Worm (Caenorhabditis elegans) whole organism, young adult: ENCODE data around the gene F13B6.2.

ENCODE experiments used
- C17E4.6 ChIP-seq: fragments of 200-800 bp; sonication (Bioruptor generic); IDR thresholded peaks from 2 replicates; pipeline ENCODE4 v1.3.6; 2022; ENCODE audit warnings: missing genetic modification reagents, missing genetic modification characterization, missing compliant biosample characterization
- F55B11.4 ChIP-seq: sonication (generic microtip); optimal IDR thresholded peaks from 2 replicates; lab custom pipeline; 2016; ENCODE audit warnings: missing compliant biosample characterization, missing genetic modification characterization, borderline replicate concordance; ENCODE audit not compliant: insufficient read depth
- F57A8.1 ChIP-seq: fragments of 200-800 bp; sonication (Bioruptor generic); optimal IDR thresholded peaks from 2 replicates; lab custom pipeline; 2018; ENCODE audit warnings: mild to moderate bottlenecking, missing genetic modification characterization, moderate library complexity, missing compliant biosample characterization
- K12H6.12 ChIP-seq: fragments of 200-800 bp; sonication (Bioruptor generic); optimal IDR thresholded peaks from 2 replicates; lab custom pipeline; 2018; ENCODE audit warnings: mild to moderate bottlenecking, missing genetic modification characterization, missing compliant biosample characterization
- T07F8.4 ChIP-seq: sonication (generic microtip); optimal IDR thresholded peaks from 2 replicates; lab custom pipeline; 2016; ENCODE audit warnings: mild to moderate bottlenecking, missing genetic modification characterization, moderate library complexity, missing compliant biosample characterization
- Y53G8AR.9 ChIP-seq: fragments of 200-800 bp; sonication (Bioruptor generic); conservative IDR thresholded peaks from 2 replicates; pipeline ENCODE4 v1.3.6; 2022; ENCODE audit warnings: missing genetic modification reagents, missing genetic modification characterization, missing compliant biosample characterization
- Y95B8A.8 ChIP-seq: fragments of 200-800 bp; sonication (Bioruptor generic); IDR thresholded peaks from 2 replicates; pipeline ENCODE4 v1.3.6; 2022; ENCODE audit warnings: missing genetic modification reagents, missing genetic modification characterization, missing compliant biosample characterization
- ama-1 ChIP-seq, 3 experiments: fragments of 150-350 bp in 1 of 3; sonication (generic microtip) in 2 of 3; optimal IDR thresholded peaks; 2 replicates each; lab custom pipeline; 2014 to 2018; ENCODE audit warnings: missing biosample characterization in 2 of 3, missing genetic modification characterization in 2 of 3, missing genetic modification reagents in 2 of 3
- atf-7 ChIP-seq: sonication (generic microtip); optimal IDR thresholded peaks from 2 replicates; lab custom pipeline; 2017; ENCODE audit warnings: mild to moderate bottlenecking, missing genetic modification characterization, missing compliant biosample characterization
- bed-2 ChIP-seq: fragments of 200-800 bp; sonication (Bioruptor generic); IDR thresholded peaks from 2 replicates; pipeline ENCODE4 v1.3.6; 2022; ENCODE audit warnings: missing genetic modification reagents, missing genetic modification characterization, missing compliant biosample characterization
- cebp-1 ChIP-seq, 2 experiments: fragments of 200-800 bp in 1 of 2; sonication (Bioruptor generic) in 1 of 2; sonication (generic microtip) in 1 of 2; IDR thresholded peaks in 1 of 2; optimal IDR thresholded peaks in 1 of 2; 2 replicates each; pipeline versions ENCODE4 v1.3.6 to Lab custom; 2017 to 2022; ENCODE audit warnings: missing compliant biosample characterization in 2 of 2, missing genetic modification characterization in 2 of 2, mild to moderate bottlenecking in 1 of 2, missing genetic modification reagents in 1 of 2, moderate library complexity in 1 of 2
- ceh-100 ChIP-seq: fragments of 200-800 bp; sonication (Bioruptor generic); IDR thresholded peaks from 2 replicates; pipeline ENCODE4 v1.3.6; 2022; ENCODE audit warnings: missing genetic modification reagents, missing genetic modification characterization, missing compliant biosample characterization
- ceh-27 ChIP-seq: fragments of 200-800 bp; sonication (Bioruptor generic); optimal IDR thresholded peaks from 2 replicates; lab custom pipeline; 2018; ENCODE audit warnings: mild to moderate bottlenecking, missing genetic modification characterization, moderate library complexity, missing compliant biosample characterization
- ceh-40 ChIP-seq: fragments of 200-800 bp; sonication (Bioruptor generic); IDR thresholded peaks from 2 replicates; pipeline ENCODE4 v1.3.6; 2022; ENCODE audit warnings: missing genetic modification characterization, missing compliant biosample characterization
- ceh-79 ChIP-seq: sonication (generic microtip); optimal IDR thresholded peaks from 2 replicates; lab custom pipeline; 2017; ENCODE audit warnings: mild to moderate bottlenecking, missing genetic modification characterization, missing compliant biosample characterization
- dox-1 ChIP-seq: fragments of 200-800 bp; sonication (Bioruptor generic); IDR thresholded peaks from 2 replicates; pipeline ENCODE4 v1.3.6; 2022; ENCODE audit warnings: missing genetic modification reagents, missing genetic modification characterization, missing compliant biosample characterization
- ekl-4 ChIP-seq: fragments of 200-800 bp; sonication (Bioruptor generic); IDR thresholded peaks from 2 replicates; pipeline ENCODE4 v1.3.6; 2022; ENCODE audit warnings: missing genetic modification reagents, missing genetic modification characterization, missing compliant biosample characterization
- gei-17 ChIP-seq: fragments of 200-800 bp; sonication (Bioruptor generic); optimal IDR thresholded peaks from 2 replicates; lab custom pipeline; 2018; ENCODE audit warnings: mild to moderate bottlenecking, missing genetic modification characterization, missing compliant biosample characterization
- him-1 ChIP-seq: sonication (generic microtip); optimal IDR thresholded peaks from 2 replicates; lab custom pipeline; 2016; ENCODE audit warnings: missing genotype, missing genetic modification reagents, missing genetic modification characterization, missing compliant biosample characterization
- hlh-26 ChIP-seq: fragments of 200-800 bp; sonication (Bioruptor generic); conservative IDR thresholded peaks from 2 replicates; pipeline ENCODE4 v1.3.6; 2022; ENCODE audit warnings: missing genetic modification reagents, missing genetic modification characterization, missing compliant biosample characterization
- hmg-20 ChIP-seq: fragments of 200-800 bp; sonication (Bioruptor generic); IDR thresholded peaks from 2 replicates; pipeline ENCODE4 v1.3.6; 2022; ENCODE audit warnings: missing genetic modification reagents, missing genetic modification characterization, missing compliant biosample characterization
- lin-40 ChIP-seq: sonication (generic microtip); optimal IDR thresholded peaks from 2 replicates; lab custom pipeline; 2016; ENCODE audit warnings: missing genetic modification characterization, mild to moderate bottlenecking, missing compliant biosample characterization, missing genotype, missing genetic modification reagents
- madf-10 ChIP-seq: sonication (generic microtip); optimal IDR thresholded peaks from 2 replicates; lab custom pipeline; 2016; ENCODE audit warnings: mild to moderate bottlenecking, missing genetic modification characterization, missing compliant biosample characterization
- madf-6 ChIP-seq: fragments of 200-800 bp; sonication (Bioruptor generic); IDR thresholded peaks from 2 replicates; pipeline ENCODE4 v1.3.6; 2022; ENCODE audit warnings: missing genetic modification reagents, missing genetic modification characterization, missing compliant biosample characterization
- madf-8 ChIP-seq: fragments of 200-800 bp; sonication (Bioruptor generic); conservative IDR thresholded peaks from 2 replicates; pipeline ENCODE4 v1.3.6; 2022; ENCODE audit warnings: missing genetic modification reagents, missing genetic modification characterization, missing compliant biosample characterization
- mes-4 ChIP-seq: sonication (generic microtip); optimal IDR thresholded peaks from 2 replicates; lab custom pipeline; 2016; ENCODE audit warnings: missing genotype, missing genetic modification characterization, missing compliant biosample characterization
- mxl-1 ChIP-seq: sonication (generic microtip); optimal IDR thresholded peaks from 2 replicates; lab custom pipeline; 2016; ENCODE audit warnings: missing genetic modification characterization, missing compliant biosample characterization
- nfya-1 ChIP-seq: sonication (generic microtip); optimal IDR thresholded peaks from 2 replicates; lab custom pipeline; 2017; ENCODE audit warnings: antibody characterized with exemption, missing compliant biosample characterization, missing genetic modification characterization, borderline replicate concordance; ENCODE audit not compliant: insufficient read depth
- nfyb-1 ChIP-seq: fragments of 200-800 bp; sonication (Bioruptor generic); IDR thresholded peaks from 2 replicates; pipeline ENCODE4 v1.3.6; 2022; ENCODE audit warnings: missing genetic modification reagents, missing genetic modification characterization, missing compliant biosample characterization
- nhr-120 ChIP-seq: fragments of 200-800 bp; sonication (Bioruptor generic); IDR thresholded peaks from 2 replicates; pipeline ENCODE4 v1.3.6; 2022; ENCODE audit warnings: missing genetic modification characterization, missing compliant biosample characterization
- nhr-80 ChIP-seq: sonication (generic microtip); optimal IDR thresholded peaks from 2 replicates; lab custom pipeline; 2016; ENCODE audit warnings: missing genetic modification characterization, missing compliant biosample characterization
- rcor-1 ChIP-seq: fragments of 200-800 bp; sonication (Bioruptor generic); IDR thresholded peaks from 2 replicates; pipeline ENCODE4 v1.3.6; 2022; ENCODE audit warnings: missing genetic modification reagents, missing genetic modification characterization, missing compliant biosample characterization
- sdz-38 ChIP-seq: sonication (generic microtip); optimal IDR thresholded peaks from 2 replicates; lab custom pipeline; 2016; ENCODE audit warnings: missing genotype, missing genetic modification characterization, missing compliant biosample characterization
- snpc-1.3 ChIP-seq: sonication (generic microtip); optimal IDR thresholded peaks from 2 replicates; lab custom pipeline; 2017; ENCODE audit warnings: missing genetic modification characterization, mild to moderate bottlenecking, missing compliant biosample characterization, antibody characterized with exemption, moderate library complexity, missing genotype, missing genetic modification reagents; ENCODE audit not compliant: insufficient read depth
- zim-3 ChIP-seq: sonication (generic microtip); optimal IDR thresholded peaks from 2 replicates; lab custom pipeline; 2017; ENCODE audit warnings: mild to moderate bottlenecking, missing genetic modification characterization, moderate library complexity, missing compliant biosample characterization
- ztf-18 ChIP-seq: sonication (generic microtip); optimal IDR thresholded peaks from 2 replicates; lab custom pipeline; 2016; ENCODE audit warnings: missing genotype, mild to moderate bottlenecking, missing genetic modification characterization, missing compliant biosample characterization
- ztf-22 ChIP-seq: fragments of 200-800 bp; sonication (Bioruptor generic); optimal IDR thresholded peaks from 2 replicates; lab custom pipeline; 2018; ENCODE audit warnings: mild to moderate bottlenecking, missing genetic modification characterization, moderate library complexity, missing compliant biosample characterization
- ztf-25 ChIP-seq: fragments of 200-800 bp; sonication (Bioruptor generic); IDR thresholded peaks from 2 replicates; pipeline ENCODE4 v1.3.6; 2022; ENCODE audit warnings: missing genetic modification reagents, missing genetic modification characterization, missing compliant biosample characterization
- ztf-28 ChIP-seq: fragments of 200-800 bp; sonication (Bioruptor generic); IDR thresholded peaks from 2 replicates; pipeline ENCODE4 v1.3.6; 2022; ENCODE audit warnings: missing genetic modification reagents, missing genetic modification characterization, missing compliant biosample characterization

F13B6.2 gene

DNA sequence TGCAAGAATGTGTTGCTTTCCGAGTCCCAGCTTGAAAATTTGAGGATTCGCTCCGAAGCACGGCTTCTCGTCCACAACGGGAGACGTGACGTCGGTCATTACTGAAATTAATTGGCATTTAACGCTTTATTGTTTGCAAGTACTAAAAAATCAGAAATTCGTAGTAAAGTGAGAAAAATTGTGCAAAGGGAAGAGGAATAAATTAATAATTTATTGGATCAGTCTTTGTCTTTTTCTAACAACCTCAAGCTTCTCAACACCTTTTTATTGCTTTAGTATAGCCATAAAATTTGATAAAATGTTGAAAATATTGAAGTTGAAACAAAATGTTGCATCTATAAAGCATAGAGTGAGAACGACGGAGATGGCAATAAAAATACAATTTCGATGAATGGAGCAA, 8.8 kb downstream of the F13B6.2 start, which contains the start of gene tes-1 (continued):
- no peak for TF ChIP-seq C17E4.6 (GFP tag; lab: Robert Waterston, UW)
- TF ChIP-seq, all 124 proteins: peak for 0

DNA sequence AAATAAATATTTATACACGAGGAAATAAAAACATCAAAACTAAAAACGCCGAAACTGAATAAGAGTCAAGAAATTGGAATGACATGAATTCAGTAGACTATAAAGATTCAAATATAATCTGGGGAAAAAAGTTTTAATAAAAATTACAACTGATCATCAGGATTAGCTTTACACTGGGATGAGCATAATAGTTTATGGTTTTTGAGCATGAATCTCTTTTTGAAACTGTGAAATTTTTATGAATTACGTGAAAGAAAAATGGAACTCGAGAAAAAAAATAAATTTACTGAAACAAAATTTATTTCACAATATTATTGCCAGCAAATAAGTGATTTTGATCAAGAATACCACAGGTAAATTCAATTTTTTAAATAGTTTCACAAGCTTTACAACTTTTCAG, 12.6 kb downstream of the F13B6.2 start, which contains the start of gene B0496.2:
Gene B0496.2 (plus strand): TSS at position 301 of the 400 bp plus-strand sequence.
- TF ChIP-seq atf-7 (tag; lab: Kevin White, UChicago), result no peak
- no peak for TF ChIP-seq ztf-28 (GFP tag; lab: Robert Waterston, UW)
- no peak for TF ChIP-seq zim-3 (tag; lab: Kevin White, UChicago)
- no peak for TF ChIP-seq hlh-26 (GFP tag; lab: Robert Waterston, UW)
- TF ChIP-seq cebp-1 (GFP tag; IDR thresholded peaks at IDR 0.05; lab: Robert Waterston, UW), result no peak
- no peak for TF ChIP-seq cebp-1 (tag; optimal IDR thresholded peaks at IDR 0.05; lab: Kevin White, UChicago)
- TF ChIP-seq ceh-100 (GFP tag; lab: Robert Waterston, UW), result no peak
- no peak for TF ChIP-seq nfyb-1
- no peak for TF ChIP-seq F57A8.1 (GFP tag; lab: Kevin White, UChicago)
- no peak for TF ChIP-seq ztf-25
- TF ChIP-seq K12H6.12 (tag; lab: Kevin White, UChicago), result no peak
- TF ChIP-seq F55B11.4 (tag; lab: Kevin White, UChicago), result no peak
- no peak for TF ChIP-seq mes-4 (tag; lab: Kevin White, UChicago)
- TF ChIP-seq ama-1 (optimal IDR thresholded peaks at IDR 0.05; lab: Kevin White, UChicago), result no peak
- TF ChIP-seq ama-1 (GFP tag; optimal IDR thresholded peaks at IDR 0.05; lab: Kevin White, UChicago), result no peak
- TF ChIP-seq rcor-1 (GFP tag; lab: Robert Waterston, UW), result no peak
- no peak for TF ChIP-seq madf-6
- no peak for TF ChIP-seq nfya-1 (tag; lab: Kevin White, UChicago)
- TF ChIP-seq lin-40 (tag; lab: Kevin White, UChicago), result no peak
- TF ChIP-seq gei-17 (GFP tag; lab: Kevin White, UChicago), result no peak
- TF ChIP-seq him-1 (tag; lab: Kevin White, UChicago), result no peak
- TF ChIP-seq hmg-20, result no peak

DNA sequence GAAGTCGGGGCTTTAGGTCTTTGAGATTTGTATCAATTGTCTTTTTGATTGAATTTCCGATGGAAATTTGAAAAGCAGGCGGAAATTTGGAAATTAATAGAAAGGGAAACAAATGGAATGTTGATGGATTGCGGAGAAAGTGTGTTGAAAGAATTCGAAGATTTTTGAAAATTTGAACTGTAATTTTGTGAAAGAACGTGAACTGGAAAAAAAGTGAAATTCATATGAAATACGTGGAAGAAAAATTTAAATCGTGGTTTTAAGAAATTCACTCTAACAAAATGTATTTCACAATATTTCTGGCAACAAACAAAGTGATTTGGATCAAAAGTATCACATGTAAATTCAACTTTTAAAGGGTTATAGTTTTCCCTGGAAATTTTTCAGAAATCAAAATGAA, 14.1 kb downstream of the F13B6.2 start, which contains the start of gene B0496.1:
Gene B0496.1 (plus strand): TSS at position 301 of the 400 bp plus-strand sequence.
- no peak for TF ChIP-seq sdz-38
- no peak for TF ChIP-seq ceh-40 (GFP tag; lab: Robert Waterston, UW)
- no peak for TF ChIP-seq T07F8.4 (tag; lab: Kevin White, UChicago)
- no peak for TF ChIP-seq ceh-27 (GFP tag; lab: Kevin White, UChicago)
- no peak for TF ChIP-seq madf-8 (GFP tag; lab: Robert Waterston, UW)
- TF ChIP-seq madf-10 (tag; lab: Kevin White, UChicago), result no peak
- TF ChIP-seq dox-1, result no peak
- no peak for TF ChIP-seq F57A8.1 (GFP tag; lab: Kevin White, UChicago)
- no peak for TF ChIP-seq bed-2 (GFP tag; lab: Robert Waterston, UW)
- TF ChIP-seq ztf-18 (tag; lab: Kevin White, UChicago), result no peak
- TF ChIP-seq zim-3 (tag; lab: Kevin White, UChicago), result no peak
- TF ChIP-seq mxl-1 (tag; lab: Kevin White, UChicago), result no peak
- TF ChIP-seq Y53G8AR.9 (GFP tag; lab: Robert Waterston, UW), result no peak
- no peak for TF ChIP-seq ekl-4 (GFP tag; lab: Robert Waterston, UW)

DNA sequence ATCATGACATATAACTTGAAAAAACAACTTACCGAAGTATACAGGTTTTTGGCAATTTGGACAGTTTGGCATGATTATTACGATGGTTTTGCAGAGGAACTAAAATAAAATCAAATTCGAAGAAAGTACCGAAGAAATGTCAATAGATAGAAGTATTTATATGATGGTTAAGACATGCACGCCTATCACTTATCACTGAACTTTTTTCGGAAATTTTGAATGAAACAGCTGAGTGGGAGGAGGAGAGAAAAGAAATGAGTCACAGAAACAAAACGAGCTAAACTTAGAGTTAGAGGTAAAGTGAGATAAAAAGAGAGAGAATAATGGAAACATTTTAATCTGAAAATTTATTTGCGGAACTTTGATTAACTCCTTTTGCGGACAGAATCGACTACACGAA, 14.9 kb downstream of the F13B6.2 start, which contains the start of gene valv-1:
Gene valv-1 (minus strand): TSS at position 101 of the 400 bp plus-strand sequence.
- TF ChIP-seq Y95B8A.8 (no peak), ceh-79 (tag; lab: Kevin White, UChicago) (no peak), nhr-80 (tag; lab: Kevin White, UChicago) (peak; percentile 31), snpc-1.3 (tag; lab: Kevin White, UChicago) (no peak), nhr-120 (GFP tag; lab: Robert Waterston, UW) (no peak), ztf-22 (GFP tag; lab: Kevin White, UChicago) (no peak), mxl-1 (tag; lab: Kevin White, UChicago) (no peak), zim-3 (tag; lab: Kevin White, UChicago) (no peak)
